Worm (Caenorhabditis elegans) whole organism, young adult: ENCODE measurements around the gene mig-10.

Experiments used
- B0261.1 ChIP-seq: sonication (generic microtip); optimal IDR thresholded peaks from 2 replicates; lab custom pipeline; 2016; ENCODE audit warnings: mild to moderate bottlenecking, missing genetic modification characterization, moderate library complexity, missing compliant biosample characterization
- B0336.3 ChIP-seq: fragments of 200-800 bp; sonication (Bioruptor generic); IDR thresholded peaks from 2 replicates; pipeline ENCODE4 v1.3.6; 2022; ENCODE audit warnings: missing genetic modification characterization, missing compliant biosample characterization
- F52B5.7 ChIP-seq: sonication (generic microtip); optimal IDR thresholded peaks from 2 replicates; lab custom pipeline; 2016; ENCODE audit warnings: mild to moderate bottlenecking, missing genetic modification characterization, missing compliant biosample characterization
- F57A8.1 ChIP-seq: fragments of 200-800 bp; sonication (Bioruptor generic); optimal IDR thresholded peaks from 2 replicates; lab custom pipeline; 2018; ENCODE audit warnings: mild to moderate bottlenecking, missing genetic modification characterization, moderate library complexity, missing compliant biosample characterization
- T26A5.8 ChIP-seq: sonication (generic microtip); optimal IDR thresholded peaks from 2 replicates; lab custom pipeline; 2016; ENCODE audit warnings: missing genetic modification characterization, missing compliant biosample characterization
- Y53F4B.3 ChIP-seq: fragments of 200-800 bp; sonication (Bioruptor generic); IDR thresholded peaks from 2 replicates; pipeline ENCODE4 v1.3.6; 2022; ENCODE audit warnings: missing genetic modification reagents, missing genetic modification characterization, missing compliant biosample characterization
- Y53G8AR.9 ChIP-seq: fragments of 200-800 bp; sonication (Bioruptor generic); conservative IDR thresholded peaks from 2 replicates; pipeline ENCODE4 v1.3.6; 2022; ENCODE audit warnings: missing genetic modification reagents, missing genetic modification characterization, missing compliant biosample characterization
- Y56A3A.18 ChIP-seq: fragments of 200-800 bp; sonication (Bioruptor generic); IDR thresholded peaks from 2 replicates; pipeline ENCODE4 v1.3.6; 2022; ENCODE audit warnings: missing genetic modification reagents, missing genetic modification characterization, missing compliant biosample characterization
- Y95B8A.8 ChIP-seq: fragments of 200-800 bp; sonication (Bioruptor generic); IDR thresholded peaks from 2 replicates; pipeline ENCODE4 v1.3.6; 2022; ENCODE audit warnings: missing genetic modification reagents, missing genetic modification characterization, missing compliant biosample characterization
- cebp-1 ChIP-seq, 2 experiments: fragments of 200-800 bp in 1 of 2; sonication (Bioruptor generic) in 1 of 2; sonication (generic microtip) in 1 of 2; IDR thresholded peaks in 1 of 2; optimal IDR thresholded peaks in 1 of 2; 2 replicates each; pipeline versions ENCODE4 v1.3.6 to Lab custom; 2017 to 2022; ENCODE audit warnings: missing compliant biosample characterization in 2 of 2, missing genetic modification characterization in 2 of 2, mild to moderate bottlenecking in 1 of 2, missing genetic modification reagents in 1 of 2, moderate library complexity in 1 of 2
- cebp-2 ChIP-seq: fragments of 200-800 bp; sonication (Bioruptor generic); IDR thresholded peaks from 2 replicates; pipeline ENCODE4 v1.3.6; 2022; ENCODE audit warnings: missing genetic modification characterization, missing compliant biosample characterization
- die-1 ChIP-seq: sonication (generic microtip); optimal IDR thresholded peaks from 2 replicates; lab custom pipeline; 2016; ENCODE audit warnings: missing genotype, mild to moderate bottlenecking, missing genetic modification characterization, missing compliant biosample characterization
- dpl-1 ChIP-seq: fragments of 150-350 bp; optimal IDR thresholded peaks from 2 replicates; lab custom pipeline; 2014; ENCODE audit warnings: missing biosample characterization, missing genetic modification reagents, missing genetic modification characterization
- egrh-3 ChIP-seq: fragments of 200-800 bp; sonication (Bioruptor generic); IDR thresholded peaks from 2 replicates; pipeline ENCODE4 v1.3.6; 2022; ENCODE audit warnings: missing genetic modification reagents, missing genetic modification characterization, missing compliant biosample characterization
- fkh-3 ChIP-seq: sonication (generic microtip); optimal IDR thresholded peaks from 2 replicates; lab custom pipeline; 2016; ENCODE audit warnings: mild to moderate bottlenecking, missing genetic modification characterization, missing compliant biosample characterization
- him-1 ChIP-seq: sonication (generic microtip); optimal IDR thresholded peaks from 2 replicates; lab custom pipeline; 2016; ENCODE audit warnings: missing genotype, missing genetic modification reagents, missing genetic modification characterization, missing compliant biosample characterization
- lin-40 ChIP-seq: sonication (generic microtip); optimal IDR thresholded peaks from 2 replicates; lab custom pipeline; 2016; ENCODE audit warnings: missing genetic modification characterization, mild to moderate bottlenecking, missing compliant biosample characterization, missing genotype, missing genetic modification reagents
- lsy-27 ChIP-seq: sonication (generic microtip); optimal IDR thresholded peaks from 2 replicates; lab custom pipeline; 2017; ENCODE audit warnings: missing genetic modification characterization, mild to moderate bottlenecking, missing compliant biosample characterization, antibody characterized with exemption, missing genotype, borderline replicate concordance; ENCODE audit not compliant: insufficient read depth
- madf-10 ChIP-seq: sonication (generic microtip); optimal IDR thresholded peaks from 2 replicates; lab custom pipeline; 2016; ENCODE audit warnings: mild to moderate bottlenecking, missing genetic modification characterization, missing compliant biosample characterization
- madf-8 ChIP-seq: fragments of 200-800 bp; sonication (Bioruptor generic); conservative IDR thresholded peaks from 2 replicates; pipeline ENCODE4 v1.3.6; 2022; ENCODE audit warnings: missing genetic modification reagents, missing genetic modification characterization, missing compliant biosample characterization
- mxl-1 ChIP-seq: sonication (generic microtip); optimal IDR thresholded peaks from 2 replicates; lab custom pipeline; 2016; ENCODE audit warnings: missing genetic modification characterization, missing compliant biosample characterization
- nhr-27 ChIP-seq: fragments of 200-800 bp; sonication (Bioruptor generic); optimal IDR thresholded peaks from 2 replicates; lab custom pipeline; 2018; ENCODE audit warnings: mild to moderate bottlenecking, missing genetic modification characterization, moderate library complexity, missing compliant biosample characterization
- nhr-80 ChIP-seq: sonication (generic microtip); optimal IDR thresholded peaks from 2 replicates; lab custom pipeline; 2016; ENCODE audit warnings: missing genetic modification characterization, missing compliant biosample characterization
- rec-8 ChIP-seq, 2 experiments: sonication (generic microtip); optimal IDR thresholded peaks; 2 replicates each; lab custom pipeline; 2016; ENCODE audit warnings: mild to moderate bottlenecking in 2 of 2, missing genetic modification characterization in 2 of 2, missing genetic modification reagents in 2 of 2, missing genotype in 2 of 2, missing biosample characterization in 1 of 2, missing compliant biosample characterization in 1 of 2, moderate library complexity in 1 of 2
- sea-2 ChIP-seq: fragments of 200-800 bp; sonication (Bioruptor generic); IDR thresholded peaks from 2 replicates; pipeline ENCODE4 v1.3.6; 2022; ENCODE audit warnings: missing genetic modification characterization, missing compliant biosample characterization
- snpc-1.1 ChIP-seq: sonication (generic microtip); optimal IDR thresholded peaks from 2 replicates; lab custom pipeline; 2017; ENCODE audit warnings: missing genetic modification characterization, mild to moderate bottlenecking, missing compliant biosample characterization, antibody characterized with exemption, moderate library complexity, missing genotype, missing genetic modification reagents; ENCODE audit not compliant: insufficient read depth
- snpc-4 ChIP-seq, 5 experiments: fragments of 150-350 bp in 1 of 5; sonication (generic microtip) in 4 of 5; optimal IDR thresholded peaks; 2 replicates each; lab custom pipeline; 2014 to 2018; ENCODE audit warnings: missing genetic modification characterization in 5 of 5, missing biosample characterization in 3 of 5, antibody characterized with exemption in 2 of 5, mild to moderate bottlenecking in 2 of 5, missing compliant biosample characterization in 2 of 5, missing genotype in 2 of 5, moderate library complexity in 2 of 5, missing genetic modification reagents in 1 of 5
- somi-1 ChIP-seq: fragments of 200-800 bp; sonication (Bioruptor generic); optimal IDR thresholded peaks from 2 replicates; lab custom pipeline; 2018; ENCODE audit warnings: mild to moderate bottlenecking, missing genetic modification characterization, missing compliant biosample characterization
- sptf-2 ChIP-seq: fragments of 200-800 bp; sonication (Bioruptor generic); optimal IDR thresholded peaks from 2 replicates; lab custom pipeline; 2018; ENCODE audit warnings: mild to moderate bottlenecking, missing genetic modification characterization, missing compliant biosample characterization
- tbp1 ChIP-seq: fragments of 200-800 bp; sonication (Bioruptor generic); optimal IDR thresholded peaks from 2 replicates; lab custom pipeline; 2018; ENCODE audit warnings: mild to moderate bottlenecking, missing genetic modification characterization, missing compliant biosample characterization
- tbx-9 ChIP-seq: sonication (generic microtip); optimal IDR thresholded peaks from 2 replicates; lab custom pipeline; 2016; ENCODE audit warnings: borderline replicate concordance, missing genetic modification characterization, inconsistent platforms, missing compliant biosample characterization
- tlf-1 ChIP-seq: fragments of 200-800 bp; sonication (Bioruptor generic); optimal IDR thresholded peaks from 2 replicates; lab custom pipeline; 2018; ENCODE audit warnings: mild to moderate bottlenecking, missing genetic modification characterization, missing compliant biosample characterization
- unc-130 ChIP-seq: sonication (generic microtip); optimal IDR thresholded peaks from 2 replicates; lab custom pipeline; 2016; ENCODE audit warnings: missing genetic modification reagents, missing genetic modification characterization, missing compliant biosample characterization
- unc-62 ChIP-seq: fragments of 150-350 bp; optimal IDR thresholded peaks from 2 replicates; lab custom pipeline; 2014; ENCODE audit warnings: missing biosample characterization, missing genetic modification reagents, missing genetic modification characterization
- ztf-22 ChIP-seq: fragments of 200-800 bp; sonication (Bioruptor generic); optimal IDR thresholded peaks from 2 replicates; lab custom pipeline; 2018; ENCODE audit warnings: mild to moderate bottlenecking, missing genetic modification characterization, moderate library complexity, missing compliant biosample characterization
- ztf-25 ChIP-seq: fragments of 200-800 bp; sonication (Bioruptor generic); IDR thresholded peaks from 2 replicates; pipeline ENCODE4 v1.3.6; 2022; ENCODE audit warnings: missing genetic modification reagents, missing genetic modification characterization, missing compliant biosample characterization
- ztf-26 ChIP-seq: sonication (generic microtip); optimal IDR thresholded peaks from 2 replicates; lab custom pipeline; 2017; ENCODE audit warnings: missing genetic modification characterization, missing compliant biosample characterization

mig-10 gene

DNA sequence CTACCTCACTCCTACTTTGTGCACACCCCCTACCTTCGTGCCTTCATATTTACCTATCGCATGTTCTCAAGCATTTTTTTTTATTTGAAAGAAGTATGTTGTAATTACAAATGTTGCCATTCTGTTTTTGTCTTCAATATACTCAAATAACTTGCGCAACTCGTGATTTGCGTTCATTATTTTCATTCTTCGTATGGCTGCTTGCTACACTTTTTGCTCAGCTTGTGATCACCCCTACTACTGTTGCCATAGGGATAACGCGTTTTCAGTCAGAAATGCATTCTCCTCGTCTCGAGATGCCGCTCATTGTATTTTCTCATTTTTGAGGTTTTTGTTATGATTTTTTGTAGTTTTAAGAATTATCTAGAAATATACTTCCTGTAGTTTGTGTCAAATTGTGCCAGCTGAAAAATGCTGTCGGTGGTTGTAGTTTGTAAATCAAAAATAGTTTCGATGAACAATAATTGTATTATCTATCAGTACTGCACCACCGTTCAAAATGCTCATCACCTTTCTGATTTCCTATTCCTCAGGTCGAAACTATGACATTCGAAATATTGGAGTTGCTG, 43.8 kb downstream of the mig-10 start, which contains the start of gene F10E9.1:
TSS of gene F10E9.1 (plus strand) at position 519 of the 569 bp plus-strand sequence.
- TF ChIP-seq lsy-27 (no peak), B0336.3 (GFP tag; lab: Robert Waterston, UW) (no peak), ztf-25 (no peak), tlf-1 (GFP tag; lab: Kevin White, UChicago) (no peak), B0261.1 (tag; lab: Kevin White, UChicago) (no peak), madf-8 (GFP tag; lab: Robert Waterston, UW) (no peak), ztf-22 (no peak), T26A5.8 (tag; lab: Kevin White, UChicago) (no peak), fkh-3 (tag; lab: Kevin White, UChicago) (no peak), somi-1 (GFP tag; lab: Kevin White, UChicago) (no peak), cebp-2 (GFP tag; lab: Robert Waterston, UW) (no peak), dpl-1 (GFP tag; lab: Kevin White, UChicago) (no peak), mxl-1 (tag; lab: Kevin White, UChicago) (no peak), lin-40 (tag; lab: Kevin White, UChicago) (no peak), Y95B8A.8 (GFP tag; lab: Robert Waterston, UW) (no peak), rec-8 (tag; optimal IDR thresholded peaks at IDR 0.05; lab: Kevin White, UChicago) (no peak), egrh-3 (GFP tag; lab: Robert Waterston, UW) (no peak), sptf-2 (GFP tag; lab: Kevin White, UChicago) (no peak), unc-62 (GFP tag; lab: Kevin White, UChicago) (no peak), Y56A3A.18 (GFP tag; lab: Robert Waterston, UW) (no peak)
- TF ChIP-seq, all 124 proteins: peak for 0

DNA sequence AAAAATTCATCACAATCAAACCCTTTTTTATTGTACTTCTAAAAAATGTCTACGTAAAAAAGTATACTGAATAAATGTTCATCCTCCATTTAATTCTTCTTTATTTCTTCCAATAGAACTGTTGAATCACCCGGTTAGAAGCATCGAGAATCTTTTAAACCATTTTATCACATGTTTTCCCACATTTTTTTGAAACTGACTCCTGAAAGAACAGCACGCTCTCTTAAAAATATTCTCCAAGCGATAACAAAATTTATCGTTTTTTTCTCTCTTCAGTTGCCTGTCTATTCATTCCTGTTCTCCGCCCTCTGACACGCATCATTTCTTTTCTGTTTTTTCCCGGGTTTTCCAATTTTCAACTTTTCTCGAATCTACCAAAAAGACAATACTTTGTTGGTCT, 45.5 kb downstream of the mig-10 start, which contains the start of gene F10E9.12:
TSS of gene F10E9.12 (plus strand) at position 131 of the 400 bp plus-strand sequence.
- TF ChIP-seq nhr-27 (tag; lab: Kevin White, UChicago): no peak
- TF ChIP-seq F57A8.1 (GFP tag; lab: Kevin White, UChicago): no peak
- no peak for TF ChIP-seq sea-2 (GFP tag; lab: Robert Waterston, UW)
- no peak for TF ChIP-seq Y53F4B.3 (GFP tag; lab: Robert Waterston, UW)
- no peak for TF ChIP-seq tlf-1 (GFP tag; lab: Kevin White, UChicago)
- no peak for TF ChIP-seq die-1 (tag; lab: Kevin White, UChicago)
- TF ChIP-seq sptf-2 (GFP tag; lab: Kevin White, UChicago): no peak
- no peak for TF ChIP-seq tbx-9 (tag; lab: Kevin White, UChicago)
- no peak for TF ChIP-seq cebp-1 (GFP tag; IDR thresholded peaks at IDR 0.05; lab: Robert Waterston, UW)
- TF ChIP-seq cebp-1 (tag; optimal IDR thresholded peaks at IDR 0.05; lab: Kevin White, UChicago): peak; percentile 30
- no peak for TF ChIP-seq snpc-4 (GFP tag; optimal IDR thresholded peaks at IDR 0.05; lab: Kevin White, UChicago)
- no peak for TF ChIP-seq snpc-4 (tag; optimal IDR thresholded peaks at IDR 0.05; lab: Kevin White, UChicago)
- no peak for TF ChIP-seq madf-10 (tag; lab: Kevin White, UChicago)
- TF ChIP-seq dpl-1 (GFP tag; lab: Kevin White, UChicago): no peak
- TF ChIP-seq Y53G8AR.9 (GFP tag; lab: Robert Waterston, UW): no peak
- no peak for TF ChIP-seq unc-130 (GFP tag; lab: Kevin White, UChicago)
- peak; percentile 56 for TF ChIP-seq nhr-80 (tag; lab: Kevin White, UChicago)
- no peak for TF ChIP-seq him-1 (tag; lab: Kevin White, UChicago)
- no peak for TF ChIP-seq F52B5.7 (tag; lab: Kevin White, UChicago)
- TF ChIP-seq snpc-1.1: no peak
- TF ChIP-seq tbp1 (GFP tag; lab: Kevin White, UChicago): peak; percentile 2
- TF ChIP-seq B0261.1 (tag; lab: Kevin White, UChicago): no peak
- TF ChIP-seq ztf-26: no peak
